Fruit fly (Drosophila melanogaster): ENCODE results near the gene CG14391.
A peak's percentile ranks its signal among the peaks of the same experiment; 100 is the strongest.

Gene CG14391

DNA sequence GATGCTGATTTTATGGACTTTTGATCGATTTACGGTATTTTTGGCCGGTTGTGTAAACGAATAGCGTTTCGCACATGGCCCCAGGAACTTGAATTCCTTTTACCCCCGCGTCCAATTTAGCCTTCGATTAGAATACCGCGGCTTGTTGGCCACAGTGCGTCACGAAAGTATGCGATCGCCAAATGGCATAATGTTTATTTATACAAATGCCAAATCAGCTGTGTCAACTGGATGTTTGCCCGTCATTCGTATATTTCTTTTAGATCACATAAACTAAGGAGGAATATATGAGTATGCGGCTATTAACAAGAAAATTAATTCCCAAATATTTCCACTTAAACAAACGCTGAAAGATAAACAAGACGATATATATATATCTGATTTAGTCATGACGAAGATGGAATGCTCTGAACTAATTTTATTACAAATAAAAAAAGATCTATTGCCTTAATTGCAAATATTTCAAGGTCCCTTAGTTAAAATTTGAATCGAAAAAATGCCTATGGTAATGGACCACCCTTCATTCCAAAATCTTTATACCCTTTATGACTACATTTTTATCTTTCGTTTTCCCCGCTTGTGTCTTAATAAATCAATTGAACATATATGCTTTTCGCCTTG lies 37.6 kb downstream of the CG14391 start (continued):
- no peak for TF ChIP-seq CG8290 (GFP tag; optimal IDR thresholded peaks at IDR 0.05)
- peak in 1 of 2 experiments; percentile 60 for TF ChIP-seq CG8290 (tag; optimal IDR thresholded peaks at IDR 0.05)
- TF ChIP-seq HHEX (GFP tag; optimal IDR thresholded peaks at IDR 0.05): peak; percentile 37
- TF ChIP-seq chinmo (GFP tag; IDR thresholded peaks at IDR 0.05; ENCODE audit: partially characterized antibody): no peak
- TF ChIP-seq CG3281 (GFP tag; optimal IDR thresholded peaks at IDR 0.05): peak; percentile 71
- no peak for TF ChIP-seq CG2712 (tag; optimal IDR thresholded peaks at IDR 0.05)
- peak; percentile 38 for TF ChIP-seq Atf6 (GFP tag; IDR thresholded peaks at IDR 0.05)
- TF ChIP-seq crc (GFP tag; optimal IDR thresholded peaks at IDR 0.05): no peak
- no peak for TF ChIP-seq tna (GFP tag; IDR thresholded peaks at IDR 0.05; ENCODE audit: partially characterized antibody)
- peak; percentile 71 for TF ChIP-seq Med (GFP tag)
- peak; percentile 39 for TF ChIP-seq CG7839 (tag; optimal IDR thresholded peaks at IDR 0.05)
- TF ChIP-seq nerfin-1 (tag; optimal IDR thresholded peaks at IDR 0.05): no peak
- TF ChIP-seq Hand (GFP tag; optimal IDR thresholded peaks at IDR 0.05): peak; percentile 38
- peak; percentile 63 for TF ChIP-seq Hmr (GFP tag; optimal IDR thresholded peaks at IDR 0.05)
- TF ChIP-seq Dad (GFP tag; optimal IDR thresholded peaks at IDR 0.05): no peak
- peak; percentile 76 for TF ChIP-seq sd (tag; optimal IDR thresholded peaks at IDR 0.05)
- no peak for TF ChIP-seq CG9797 (GFP tag; optimal IDR thresholded peaks at IDR 0.05)
- peak; percentile 62 for TF ChIP-seq caup (GFP tag; optimal IDR thresholded peaks at IDR 0.05; ENCODE audit: severe bottlenecking)
- peak; percentile 47; the same call in 1 of the 2 replicates for TF ChIP-seq al (GFP tag; IDR thresholded peaks at IDR 0.05)
- TF ChIP-seq CG15011 (GFP tag; optimal IDR thresholded peaks at IDR 0.05): peak; percentile 7
- TF ChIP-seq B-H2 (GFP tag; optimal IDR thresholded peaks at IDR 0.05): peak; percentile 29
- TF ChIP-seq CG7271 (tag; optimal IDR thresholded peaks at IDR 0.05): no peak
- TF ChIP-seq CG11696 (GFP tag; IDR thresholded peaks at IDR 0.05): no peak
- TF ChIP-seq hth (optimal IDR thresholded peaks at IDR 0.05): no peak
- peak; percentile 10 for TF ChIP-seq CG10209 (GFP tag; optimal IDR thresholded peaks at IDR 0.05)
- peak; percentile 70 for TF ChIP-seq lab (GFP tag; optimal IDR thresholded peaks at IDR 0.05)
- no peak for TF ChIP-seq ara (GFP tag; IDR thresholded peaks at IDR 0.05)
- peak; percentile 20 for TF ChIP-seq CG12769 (tag; optimal IDR thresholded peaks at IDR 0.05)
- peak; percentile 69 for TF ChIP-seq CG18599 (GFP tag; optimal IDR thresholded peaks at IDR 0.05)
- no peak for TF ChIP-seq ewg (GFP tag; optimal IDR thresholded peaks at IDR 0.05)
- TF ChIP-seq maf-S (GFP tag; optimal IDR thresholded peaks at IDR 0.05): no peak
- TF ChIP-seq cas (GFP tag; IDR thresholded peaks at IDR 0.05): no peak
- TF ChIP-seq dysf (GFP tag; IDR thresholded peaks at IDR 0.05): peak; percentile 27; the same call in 1 of the 3 replicates
- no peak for TF ChIP-seq trh (GFP tag; optimal IDR thresholded peaks at IDR 0.05)
- no peak for TF ChIP-seq nerfin-2 (GFP tag; IDR thresholded peaks at IDR 0.05; ENCODE audit: partially characterized antibody)
- peak; percentile 10 for TF ChIP-seq Dek (tag; optimal IDR thresholded peaks at IDR 0.05)
- TF ChIP-seq CG15514 (GFP tag; optimal IDR thresholded peaks at IDR 0.05): peak; percentile 51
- TF ChIP-seq Dip3 (GFP tag; optimal IDR thresholded peaks at IDR 0.05): peak; percentile 21
- peak; percentile 52 for TF ChIP-seq CG12071 (GFP tag; optimal IDR thresholded peaks at IDR 0.05)
- TF ChIP-seq CG10543 (GFP tag; optimal IDR thresholded peaks at IDR 0.05): peak; percentile 14
- TF ChIP-seq dan (GFP tag; IDR thresholded peaks at IDR 0.05): no peak
- TF ChIP-seq eyg (GFP tag; optimal IDR thresholded peaks at IDR 0.05): no peak
- TF ChIP-seq MESR4 (GFP tag; optimal IDR thresholded peaks at IDR 0.05): no peak
- TF ChIP-seq CG16813 (GFP tag; IDR thresholded peaks at IDR 0.05; ENCODE audit: partially characterized antibody): no peak
- no peak for TF ChIP-seq CG1024 (GFP tag; IDR thresholded peaks at IDR 0.05)
- TF ChIP-seq CG8478 (optimal IDR thresholded peaks at IDR 0.05): no peak
- TF ChIP-seq CG12659 (GFP tag; optimal IDR thresholded peaks at IDR 0.05): peak; percentile 12
- TF ChIP-seq CG6854 (GFP tag; optimal IDR thresholded peaks at IDR 0.05): peak; percentile 28
- TF ChIP-seq CG15269 (tag; optimal IDR thresholded peaks at IDR 0.05): peak; percentile 27
